Worm (Caenorhabditis elegans) whole organism, L4 larva: ENCODE data around the gene K07H8.2.

Experiments used
- F10B5.3 ChIP-seq: sonication (generic microtip); optimal IDR thresholded peaks from 2 replicates; lab custom pipeline; 2016; ENCODE audit warnings: mild to moderate bottlenecking, missing genetic modification characterization, missing compliant biosample characterization
- R02D3.7 ChIP-seq: fragments of 150-350 bp; sonication (generic microtip); optimal IDR thresholded peaks from 3 replicates; lab custom pipeline; 2014; ENCODE audit warnings: missing biosample characterization, missing genetic modification characterization
- T20F7.1 ChIP-seq: fragments of 200-800 bp; sonication (Bioruptor generic); optimal IDR thresholded peaks from 2 replicates; lab custom pipeline; 2018; ENCODE audit warnings: mild to moderate bottlenecking, missing genetic modification characterization, missing compliant biosample characterization
- Y105C5A.15 ChIP-seq: fragments of 200-800 bp; sonication (Bioruptor generic); IDR thresholded peaks from 2 replicates; pipeline ENCODE4 v1.3.6; 2022; ENCODE audit warnings: missing genetic modification characterization, missing compliant biosample characterization
- Y5F2A.4 ChIP-seq: fragments of 200-800 bp; sonication (Bioruptor generic); optimal IDR thresholded peaks from 2 replicates; lab custom pipeline; 2018; ENCODE audit warnings: mild to moderate bottlenecking, missing genetic modification characterization, missing compliant biosample characterization
- Y75B8A.6 ChIP-seq: fragments of 200-800 bp; sonication (Bioruptor generic); IDR thresholded peaks from 2 replicates; pipeline ENCODE4 v1.3.6; 2022; ENCODE audit warnings: missing genetic modification reagents, missing genetic modification characterization, missing compliant biosample characterization
- ZK337.2 ChIP-seq: fragments of 200-800 bp; sonication (Bioruptor generic); IDR thresholded peaks from 2 replicates; pipeline ENCODE4 v1.3.6; 2022; ENCODE audit warnings: missing genetic modification reagents, missing genetic modification characterization, missing compliant biosample characterization
- ZK546.5 ChIP-seq, 2 experiments: sonication (generic microtip); optimal IDR thresholded peaks; 2 replicates each; lab custom pipeline; 2017; ENCODE audit warnings: missing biosample characterization in 2 of 2, missing genetic modification characterization in 2 of 2
- aha-1 ChIP-seq: fragments of 150-350 bp; peaks from one replicate; lab custom pipeline; 2014; ENCODE audit warnings: missing biosample characterization, missing genetic modification characterization
- ceh-28 ChIP-seq: fragments of 150-350 bp; optimal IDR thresholded peaks from 2 replicates; lab custom pipeline; 2014; ENCODE audit warnings: missing biosample characterization, missing genetic modification reagents, missing genetic modification characterization
- ceh-44 ChIP-seq: fragments of 200-800 bp; sonication (Bioruptor generic); IDR thresholded peaks from 2 replicates; pipeline ENCODE4 v1.3.6; 2022; ENCODE audit warnings: missing genetic modification reagents, missing genetic modification characterization, missing compliant biosample characterization
- daf-16 ChIP-seq, 3 experiments: sonication (generic microtip); optimal IDR thresholded peaks; 2 replicates each; lab custom pipeline; 2016 to 2017; ENCODE audit warnings: missing genetic modification characterization in 3 of 3, missing genetic modification reagents in 3 of 3, mild to moderate bottlenecking in 2 of 3, missing compliant biosample characterization in 2 of 3, missing biosample characterization in 1 of 3, moderate library complexity in 1 of 3
- daf-19 ChIP-seq: fragments of 200-800 bp; sonication (Bioruptor generic); conservative IDR thresholded peaks from 2 replicates; pipeline ENCODE4 v1.3.6; 2022; ENCODE audit warnings: missing genetic modification characterization, missing compliant biosample characterization
- daf-8 ChIP-seq: fragments of 200-800 bp; sonication (Bioruptor generic); IDR thresholded peaks from 2 replicates; pipeline ENCODE4 v1.3.6; 2022; ENCODE audit warnings: missing genetic modification characterization, missing compliant biosample characterization
- dmd-6 ChIP-seq: fragments of 200-800 bp; sonication (Bioruptor generic); IDR thresholded peaks from 2 replicates; pipeline ENCODE4 v1.3.6; 2022; ENCODE audit warnings: missing genetic modification reagents, missing genetic modification characterization, missing compliant biosample characterization
- dmd-8 ChIP-seq: fragments of 200-800 bp; sonication (Bioruptor generic); IDR thresholded peaks from 2 replicates; pipeline ENCODE4 v1.3.6; 2022; ENCODE audit warnings: missing genetic modification characterization, missing compliant biosample characterization
- dmd-9 ChIP-seq: fragments of 200-800 bp; sonication (Bioruptor generic); IDR thresholded peaks from 2 replicates; pipeline ENCODE4 v1.3.6; 2022; ENCODE audit warnings: missing genetic modification reagents, missing genetic modification characterization, missing compliant biosample characterization
- dve-1 ChIP-seq: sonication (generic microtip); optimal IDR thresholded peaks from 2 replicates; lab custom pipeline; 2017; ENCODE audit warnings: antibody characterized with exemption, mild to moderate bottlenecking, missing genetic modification characterization, missing compliant biosample characterization; ENCODE audit not compliant: insufficient read depth
- hif-1 ChIP-seq, 2 experiments: sonication (generic microtip); optimal IDR thresholded peaks; 2 replicates each; lab custom pipeline; 2016 to 2017; ENCODE audit warnings: missing compliant biosample characterization in 2 of 2, missing genetic modification characterization in 2 of 2, missing genetic modification reagents in 2 of 2, missing genotype in 2 of 2, mild to moderate bottlenecking in 1 of 2
- hlh-11 ChIP-seq: fragments of 200-800 bp; sonication (Bioruptor generic); optimal IDR thresholded peaks from 2 replicates; lab custom pipeline; 2018; ENCODE audit warnings: mild to moderate bottlenecking, missing genetic modification characterization, missing compliant biosample characterization
- jun-1 ChIP-seq: fragments of 150-350 bp; optimal IDR thresholded peaks from 2 replicates; lab custom pipeline; 2014; ENCODE audit warnings: missing biosample characterization, missing genetic modification reagents, missing genetic modification characterization
- lim-7 ChIP-seq: fragments of 200-800 bp; sonication (Bioruptor generic); IDR thresholded peaks from 2 replicates; pipeline ENCODE4 v1.3.6; 2022; ENCODE audit warnings: missing genetic modification characterization, missing compliant biosample characterization
- lin-29 ChIP-seq: fragments of 200-800 bp; sonication (Bioruptor generic); IDR thresholded peaks from 2 replicates; pipeline ENCODE4 v1.3.6; 2022; ENCODE audit warnings: missing genetic modification reagents, missing genetic modification characterization, missing compliant biosample characterization
- lsy-2 ChIP-seq, 2 experiments: fragments of 150-350 bp in 1 of 2; sonication (generic microtip) in 1 of 2; optimal IDR thresholded peaks; 2 replicates each; lab custom pipeline; 2014 to 2017; ENCODE audit warnings: missing biosample characterization in 2 of 2, missing genetic modification characterization in 2 of 2
- madf-5 ChIP-seq, 2 experiments: fragments of 200-800 bp; sonication (Bioruptor generic); IDR thresholded peaks; 2 replicates each; pipeline ENCODE4 v1.3.6; 2022; ENCODE audit warnings: missing compliant biosample characterization in 2 of 2, missing genetic modification characterization in 2 of 2
- madf-9 ChIP-seq: fragments of 200-800 bp; sonication (Bioruptor generic); conservative IDR thresholded peaks from 2 replicates; pipeline ENCODE4 v1.3.6; 2022; ENCODE audit warnings: missing genetic modification reagents, missing genetic modification characterization, missing compliant biosample characterization
- mdl-1 ChIP-seq, 2 experiments: fragments of 150-350 bp in 1 of 2; sonication (generic microtip) in 1 of 2; optimal IDR thresholded peaks; 2 replicates each; lab custom pipeline; 2014 to 2017; ENCODE audit warnings: missing biosample characterization in 2 of 2, missing genetic modification characterization in 2 of 2
- mep-1 ChIP-seq: fragments of 150-350 bp; sonication (generic microtip); optimal IDR thresholded peaks from 3 replicates; lab custom pipeline; 2014; ENCODE audit warnings: missing biosample characterization, missing genetic modification characterization
- nhr-10 ChIP-seq: fragments of 150-350 bp; optimal IDR thresholded peaks from 2 replicates; lab custom pipeline; 2014; ENCODE audit warnings: missing biosample characterization, missing genetic modification characterization
- nhr-11 ChIP-seq: fragments of 150-350 bp; optimal IDR thresholded peaks from 2 replicates; lab custom pipeline; 2014; ENCODE audit warnings: missing biosample characterization, missing genetic modification characterization
- nhr-111 ChIP-seq: fragments of 200-800 bp; sonication (Bioruptor generic); optimal IDR thresholded peaks from 2 replicates; lab custom pipeline; 2018; ENCODE audit warnings: mild to moderate bottlenecking, missing genetic modification characterization, missing compliant biosample characterization
- nhr-237 ChIP-seq: sonication (generic microtip); optimal IDR thresholded peaks from 2 replicates; lab custom pipeline; 2017; ENCODE audit warnings: missing biosample characterization, missing genetic modification characterization
- nhr-28 ChIP-seq: fragments of 150-350 bp; optimal IDR thresholded peaks from 2 replicates; lab custom pipeline; 2014; ENCODE audit warnings: missing biosample characterization, missing genetic modification characterization
- nhr-48 ChIP-seq: sonication (generic microtip); optimal IDR thresholded peaks from 2 replicates; lab custom pipeline; 2016; ENCODE audit warnings: mild to moderate bottlenecking, missing genetic modification characterization, missing compliant biosample characterization
- nhr-6 ChIP-seq: fragments of 150-350 bp; optimal IDR thresholded peaks from 2 replicates; lab custom pipeline; 2014; ENCODE audit warnings: missing biosample characterization, missing genetic modification characterization
- nhr-77 ChIP-seq: fragments of 150-350 bp; optimal IDR thresholded peaks from 2 replicates; lab custom pipeline; 2014; ENCODE audit warnings: missing biosample characterization, missing genetic modification characterization
- php-3 ChIP-seq: fragments of 200-800 bp; sonication (Bioruptor generic); IDR thresholded peaks from 2 replicates; pipeline ENCODE4 v1.3.6; 2022; ENCODE audit warnings: missing genetic modification reagents, missing genetic modification characterization, missing compliant biosample characterization
- pqm-1 ChIP-seq: sonication (generic microtip); optimal IDR thresholded peaks from 2 replicates; lab custom pipeline; 2017; ENCODE audit warnings: missing biosample characterization, missing genetic modification characterization
- saeg-2 ChIP-seq: fragments of 200-800 bp; sonication (Bioruptor generic); IDR thresholded peaks from 2 replicates; pipeline ENCODE4 v1.3.6; 2022; ENCODE audit warnings: missing genetic modification reagents, missing genetic modification characterization, missing compliant biosample characterization
- skn-1 ChIP-seq: fragments of 150-350 bp; optimal IDR thresholded peaks from 2 replicates; lab custom pipeline; 2014; ENCODE audit warnings: missing biosample characterization, missing genetic modification characterization
- spr-1 ChIP-seq: sonication (generic microtip); optimal IDR thresholded peaks from 2 replicates; lab custom pipeline; 2016; ENCODE audit warnings: mild to moderate bottlenecking, missing genetic modification characterization, missing compliant biosample characterization
- unc-39 ChIP-seq: sonication (generic microtip); optimal IDR thresholded peaks from 2 replicates; lab custom pipeline; 2017; ENCODE audit warnings: missing biosample characterization, missing genetic modification characterization
- vab-7 ChIP-seq: fragments of 200-800 bp; sonication (Bioruptor generic); IDR thresholded peaks from 2 replicates; pipeline ENCODE4 v1.3.6; 2022; ENCODE audit warnings: missing genetic modification reagents, missing genetic modification characterization, missing compliant biosample characterization
- zag-1 ChIP-seq: fragments of 150-350 bp; optimal IDR thresholded peaks from 2 replicates; lab custom pipeline; 2014; ENCODE audit warnings: missing biosample characterization, missing genetic modification characterization
- ztf-11 ChIP-seq: fragments of 150-350 bp; optimal IDR thresholded peaks from 2 replicates; lab custom pipeline; 2014; ENCODE audit warnings: missing biosample characterization, missing genetic modification characterization

Gene K07H8.2

ce11 chrIV:8244112-8244511 lies 47.2 kb upstream of the K07H8.2 start, which contains the start of gene T09A12.1 (continued):
- TF ChIP-seq Y105C5A.15 (GFP tag; lab: Robert Waterston, UW) (no peak), ceh-28 (no peak), skn-1 (tag; lab: Kevin White, UChicago) (no peak), dve-1 (tag; lab: Kevin White, UChicago) (no peak)

ce11 chrIV:8247341-8247740 lies 44.0 kb upstream of the K07H8.2 start:
- TF ChIP-seq daf-8 (no peak), aha-1 (tag; lab: Kevin White, UChicago) (peak; percentile 31)

DNA sequence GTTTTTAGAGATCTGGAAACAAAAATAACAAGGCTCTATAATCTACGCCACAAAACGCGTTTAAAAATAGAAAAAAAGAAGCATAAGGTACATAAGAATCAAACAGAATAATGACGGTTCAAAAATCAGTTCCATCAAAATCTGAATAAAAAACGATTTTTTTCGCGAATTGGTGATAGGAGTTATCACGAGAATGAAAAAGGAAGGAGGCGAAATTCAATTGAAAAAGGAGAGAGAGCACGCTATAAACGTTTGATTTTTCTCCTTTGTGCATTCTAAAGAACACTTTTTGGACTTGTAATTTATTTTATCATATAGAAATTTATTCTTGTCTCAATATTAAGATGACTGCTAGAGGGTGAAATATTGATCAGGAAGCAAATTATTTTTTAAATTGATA lies 40.0 kb upstream of the K07H8.2 start:
- TF ChIP-seq ZK546.5 (tag; optimal IDR thresholded peaks at IDR 0.05; lab: Kevin White, UChicago) (no peak), Y5F2A.4 (GFP tag; lab: Kevin White, UChicago) (no peak), daf-19 (no peak), R02D3.7 (no peak), dve-1 (tag; lab: Kevin White, UChicago) (peak; percentile 69), nhr-237 (no peak), mdl-1 (tag; optimal IDR thresholded peaks at IDR 0.05; lab: Kevin White, UChicago) (peak in 1 of 2 experiments; percentile 45), pqm-1 (tag; lab: Kevin White, UChicago) (peak; percentile 29), dmd-8 (GFP tag; lab: Robert Waterston, UW) (no peak), nhr-6 (tag; lab: Kevin White, UChicago) (no peak), jun-1 (tag; lab: Kevin White, UChicago) (no peak), mep-1 (tag; lab: Kevin White, UChicago) (peak; percentile 26), nhr-111 (GFP tag; lab: Kevin White, UChicago) (no peak), nhr-48 (tag; lab: Kevin White, UChicago) (no peak), ceh-28 (no peak), ceh-44 (GFP tag; lab: Robert Waterston, UW) (no peak), ZK337.2 (GFP tag; lab: Robert Waterston, UW) (no peak), hlh-11 (tag; lab: Kevin White, UChicago) (peak; percentile 21), lin-29 (GFP tag; lab: Robert Waterston, UW) (no peak), nhr-77 (tag; lab: Kevin White, UChicago) (peak; percentile 6), nhr-28 (tag; lab: Kevin White, UChicago) (peak; percentile 38), dmd-6 (peak; percentile 75)

DNA sequence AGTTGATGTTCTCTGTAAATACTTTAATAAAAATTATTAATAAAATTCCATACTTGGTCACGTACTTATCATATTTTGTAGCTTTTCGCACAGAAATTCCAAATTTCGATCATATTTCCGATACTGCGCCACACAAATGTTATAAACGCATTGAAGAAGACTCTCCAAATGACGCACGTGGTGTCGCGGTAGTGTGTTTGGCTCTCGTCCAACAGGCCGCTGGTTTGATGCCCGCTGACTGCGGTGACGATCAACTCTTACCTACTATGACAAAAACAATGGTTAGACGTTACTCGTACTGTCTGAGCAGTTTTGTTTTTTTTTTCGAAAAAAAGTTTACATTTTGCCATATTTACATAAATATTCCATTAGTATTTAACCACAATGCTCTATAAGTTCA lies 38.5 kb upstream of the K07H8.2 start:
- TF ChIP-seq dmd-9 (0 out of 2 replicates have a peak, but pooled peaks have one; percentile 49), Y5F2A.4 (GFP tag; lab: Kevin White, UChicago) (peak; percentile 82), lsy-2 (tag; optimal IDR thresholded peaks at IDR 0.05; lab: Kevin White, UChicago) (peak in 1 of 2 experiments; percentile 67), madf-9 (GFP tag; lab: Robert Waterston, UW) (peak; percentile 60; the same call in 1 of the 2 replicates), F10B5.3 (tag; lab: Kevin White, UChicago) (peak; percentile 56), nhr-48 (tag; lab: Kevin White, UChicago) (peak; percentile 70), hlh-11 (tag; lab: Kevin White, UChicago) (peak; percentile 66), unc-39 (no peak), T20F7.1 (peak; percentile 58), Y75B8A.6 (GFP tag; lab: Robert Waterston, UW) (no peak), jun-1 (tag; lab: Kevin White, UChicago) (no peak), skn-1 (tag; lab: Kevin White, UChicago) (no peak), dmd-8 (GFP tag; lab: Robert Waterston, UW) (peak; percentile 97), vab-7 (GFP tag; lab: Robert Waterston, UW) (peak; percentile 94), ztf-11 (no peak), php-3 (GFP tag; lab: Robert Waterston, UW) (peak; percentile 84), lim-7 (no peak; the same call in 1 of the 2 replicates), saeg-2 (GFP tag; lab: Robert Waterston, UW) (0 out of 2 replicates have a peak, but pooled peaks have one; percentile 54), dmd-6 (peak; percentile 78), nhr-11 (tag; lab: Kevin White, UChicago) (no peak), hif-1 (tag; optimal IDR thresholded peaks at IDR 0.05; lab: Kevin White, UChicago) (peak in 1 of 2 experiments; percentile 54), ceh-44 (GFP tag; lab: Robert Waterston, UW) (no peak), nhr-10 (tag; lab: Kevin White, UChicago) (no peak), daf-16 (GFP tag; optimal IDR thresholded peaks at IDR 0.05; lab: Kevin White, UChicago) (peak; percentile 37 to 90), daf-16 (tag; optimal IDR thresholded peaks at IDR 0.05; lab: Kevin White, UChicago) (peak; percentile 76), spr-1 (tag; lab: Kevin White, UChicago) (peak; percentile 68), zag-1 (no peak), madf-5 (GFP tag; IDR thresholded peaks at IDR 0.05; lab: Robert Waterston, UW) (peak; percentile 77 to 81; a peak in 2 of 4 replicates)
